Fruit fly (Drosophila melanogaster) whole organism: Measurements from ENCODE around the gene CG31886.

ENCODE experiments used
- CG8478 ChIP-seq: fragments of >200 bp; optimal IDR thresholded peaks from 2 replicates; lab custom pipeline; 2018; ENCODE audit warnings: inconsistent platforms
- Dll ChIP-seq: fragments of >200 bp; optimal IDR thresholded peaks from 2 replicates; lab custom pipeline; 2017
- EcR ChIP-seq, 2 experiments: fragments of >200 bp; optimal IDR thresholded peaks; 2 replicates each; lab custom pipeline; 2017; ENCODE audit warnings: missing biosample characterization in 2 of 2, missing genetic modification characterization in 2 of 2, missing genetic modification reagents in 2 of 2
- pan ChIP-seq: fragments of >200 bp; optimal IDR thresholded peaks from 2 replicates; lab custom pipeline; 2017
- psq ChIP-seq: fragments of >200 bp; optimal IDR thresholded peaks from 2 replicates; lab custom pipeline; 2017
- usp ChIP-seq: fragments of >200 bp; optimal IDR thresholded peaks from 2 replicates; lab custom pipeline; 2017; ENCODE audit warnings: missing biosample characterization, missing genetic modification characterization, mixed read lengths

Gene CG31886

DNA sequence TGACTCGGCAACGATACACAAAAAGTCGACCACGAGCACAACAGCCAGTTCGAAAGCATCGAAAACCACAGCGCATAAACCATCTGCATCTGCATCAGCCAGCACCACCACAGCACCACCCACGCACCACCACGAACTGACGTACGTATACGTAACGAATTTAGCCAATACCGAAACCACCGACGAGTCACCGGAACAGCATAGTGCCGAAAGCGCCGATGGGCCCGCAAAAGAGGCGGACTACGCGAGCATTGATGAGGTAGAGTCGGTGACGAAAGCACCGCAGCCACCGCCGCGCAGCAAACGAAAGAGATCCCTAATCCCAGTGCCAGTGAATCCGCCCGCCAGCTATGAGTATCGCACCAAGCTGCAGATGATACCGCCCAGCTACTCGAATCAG is 27.7 kb downstream of the CG31886 start:
- TF ChIP-seq Dll (lab: Kevin White, UChicago) (no peak), EcR (GFP tag; optimal IDR thresholded peaks at IDR 0.05; lab: Kevin White, UChicago) (no peak), CG8478 (no peak), pan (lab: Kevin White, UChicago) (no peak), psq (no peak), usp (GFP tag; lab: Kevin White, UChicago) (no peak)

DNA sequence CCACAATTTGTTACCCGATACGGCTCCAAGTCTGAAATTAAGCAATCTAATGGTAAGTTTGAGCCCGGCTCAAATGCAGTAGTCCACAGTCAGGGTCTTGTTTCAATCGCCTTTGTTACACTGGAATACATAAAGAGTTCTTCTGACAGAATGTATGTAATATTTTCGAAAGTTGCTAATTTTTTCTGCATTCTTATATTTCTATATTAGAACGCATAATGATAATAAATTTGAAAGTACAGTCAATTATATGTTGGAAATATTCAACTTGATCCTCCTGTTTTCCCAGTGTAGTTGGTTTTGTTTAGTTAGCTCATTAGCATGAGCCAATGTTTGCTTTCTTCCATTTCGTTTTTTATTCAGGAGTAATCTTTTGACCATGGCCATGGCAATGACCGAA is 35.4 kb downstream of the CG31886 start:
- TF ChIP-seq EcR (GFP tag; optimal IDR thresholded peaks at IDR 0.05; lab: Kevin White, UChicago), result no peak
- TF ChIP-seq CG8478, result no peak
- no peak for TF ChIP-seq Dll (lab: Kevin White, UChicago)
- TF ChIP-seq usp (GFP tag; lab: Kevin White, UChicago), result no peak
- no peak for TF ChIP-seq pan (lab: Kevin White, UChicago)
- no peak for TF ChIP-seq psq

DNA sequence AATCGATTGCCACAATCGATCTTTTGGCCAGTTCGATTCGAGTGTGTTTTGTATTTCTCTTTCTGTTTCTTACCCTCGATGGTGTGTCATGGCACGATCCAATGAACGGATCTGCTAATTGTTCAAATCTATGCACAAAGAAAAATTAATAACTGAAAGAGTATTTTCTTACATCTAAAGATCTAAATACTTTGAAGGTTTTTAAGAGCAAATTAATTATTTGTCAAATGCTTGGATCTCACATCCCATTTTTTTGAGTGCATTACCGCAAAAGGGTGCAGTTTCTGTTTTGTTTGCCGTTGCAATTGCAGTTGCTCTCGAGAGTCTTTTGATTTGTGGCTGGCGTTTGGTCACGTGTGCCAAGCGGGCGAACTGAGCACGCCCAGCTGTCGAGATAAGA is 36.9 kb downstream of the CG31886 start:
- TF ChIP-seq CG8478 (no peak), psq (no peak), usp (GFP tag; lab: Kevin White, UChicago) (no peak), Dll (lab: Kevin White, UChicago) (no peak), EcR (GFP tag; optimal IDR thresholded peaks at IDR 0.05; lab: Kevin White, UChicago) (no peak), pan (lab: Kevin White, UChicago) (no peak)

DNA sequence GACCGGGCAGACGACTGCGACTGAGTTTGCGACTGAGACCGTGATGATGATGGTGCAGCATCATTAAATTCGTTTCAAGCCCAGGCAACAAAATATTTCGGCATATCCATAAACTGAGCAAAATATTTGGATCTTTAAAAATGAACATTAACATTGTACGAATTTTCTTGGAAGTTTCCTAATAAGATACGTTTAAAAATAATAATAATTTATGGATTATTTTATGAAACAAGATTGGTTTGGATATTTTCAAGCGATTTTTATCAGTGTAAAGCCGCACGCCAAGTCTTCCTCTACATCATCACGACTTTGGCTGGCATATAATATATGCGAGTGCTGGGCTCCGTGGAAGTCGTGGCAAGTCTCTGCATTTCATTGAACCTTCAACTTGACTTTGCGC is 38.6 kb downstream of the CG31886 start:
- TF ChIP-seq pan (lab: Kevin White, UChicago) (no peak), Dll (lab: Kevin White, UChicago) (no peak), usp (GFP tag; lab: Kevin White, UChicago) (no peak)

DNA sequence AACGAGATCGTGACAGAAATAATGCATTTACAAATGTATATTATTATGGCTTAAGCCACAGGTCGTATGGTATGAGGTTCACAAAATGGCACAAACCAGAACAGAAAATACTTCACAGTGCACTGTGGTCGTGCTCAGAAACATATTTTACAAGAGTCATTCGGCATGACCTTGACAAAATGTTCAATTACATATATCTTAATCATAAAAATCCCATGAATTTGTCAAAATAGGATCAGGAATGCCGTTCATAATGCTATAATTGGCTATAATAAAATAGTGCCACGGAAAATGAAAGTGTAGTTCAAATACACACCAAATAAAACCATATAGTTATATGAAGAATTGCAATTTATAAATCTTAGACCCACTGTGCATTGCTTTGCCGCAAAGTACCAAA is 39.2 kb downstream of the CG31886 start:
- no peak for TF ChIP-seq CG8478
- TF ChIP-seq usp (GFP tag; lab: Kevin White, UChicago), result no peak
- TF ChIP-seq psq, result no peak
- TF ChIP-seq Dll (lab: Kevin White, UChicago), result no peak
- no peak for TF ChIP-seq pan (lab: Kevin White, UChicago)
- no peak for TF ChIP-seq EcR (GFP tag; optimal IDR thresholded peaks at IDR 0.05; lab: Kevin White, UChicago)

DNA sequence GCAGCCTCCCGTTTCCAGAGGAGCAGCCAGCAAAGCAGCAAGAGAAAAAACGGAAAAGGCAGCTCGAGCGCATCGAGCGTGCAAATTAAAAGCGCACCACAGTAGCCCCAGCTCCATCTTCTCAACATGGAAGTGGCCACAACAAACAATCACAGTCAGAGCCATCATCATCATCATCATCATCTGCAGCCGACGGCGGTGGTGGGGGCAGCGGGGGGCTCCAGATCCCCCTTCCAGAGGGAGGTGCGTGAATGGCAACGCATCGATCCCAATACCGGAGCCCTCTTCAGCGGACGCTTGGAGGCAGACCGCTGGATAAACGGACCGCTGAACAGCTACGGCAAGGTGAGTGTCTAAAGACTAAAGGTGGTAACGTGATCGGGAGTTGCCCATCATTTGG is 43.1 kb downstream of the CG31886 start:
- TF ChIP-seq psq, result no peak
- no peak for TF ChIP-seq pan (lab: Kevin White, UChicago)
- TF ChIP-seq Dll (lab: Kevin White, UChicago), result peak; percentile 14
- no peak for TF ChIP-seq usp (GFP tag; lab: Kevin White, UChicago)
- no peak for TF ChIP-seq CG8478
- no peak for TF ChIP-seq EcR (GFP tag; optimal IDR thresholded peaks at IDR 0.05; lab: Kevin White, UChicago)

DNA sequence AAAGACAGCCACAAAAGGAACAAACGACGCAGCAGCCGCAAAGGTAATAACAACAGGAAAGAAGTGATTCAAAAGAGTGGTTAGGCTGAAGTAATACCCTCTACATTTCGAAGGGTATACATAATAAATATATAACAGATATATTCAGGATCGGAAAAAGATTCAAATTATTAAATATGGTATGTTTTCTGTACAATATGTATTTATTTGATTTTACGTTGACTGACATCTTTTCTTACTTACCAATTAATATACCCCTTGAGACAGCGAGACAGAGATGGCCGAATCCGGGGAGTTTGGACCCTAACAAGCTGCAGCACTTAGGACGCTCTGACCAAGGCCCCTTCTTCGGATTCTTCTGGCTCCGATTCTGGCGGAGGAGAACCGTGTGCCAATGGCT is 52.6 kb downstream of the CG31886 start:
- TF ChIP-seq Dll (lab: Kevin White, UChicago) (no peak), pan (lab: Kevin White, UChicago) (no peak), CG8478 (no peak), psq (no peak), usp (GFP tag; lab: Kevin White, UChicago) (no peak), EcR (GFP tag; optimal IDR thresholded peaks at IDR 0.05; lab: Kevin White, UChicago) (no peak)
